Worm (Caenorhabditis elegans) whole organism, L4 larva: Measurements from ENCODE around the gene cyp-31A3.

ENCODE experiments used
- F10B5.3 ChIP-seq: sonication (generic microtip); optimal IDR thresholded peaks from 2 replicates; lab custom pipeline; 2016; ENCODE audit warnings: mild to moderate bottlenecking, missing genetic modification characterization, missing compliant biosample characterization
- F37D6.2 ChIP-seq: sonication (generic microtip); optimal IDR thresholded peaks from 2 replicates; lab custom pipeline; 2016; ENCODE audit warnings: mild to moderate bottlenecking, missing genetic modification characterization, missing compliant biosample characterization
- F44E2.7 ChIP-seq: fragments of 200-800 bp; sonication (Bioruptor generic); IDR thresholded peaks from 2 replicates; pipeline ENCODE4 v2.1.2; 2022; ENCODE audit warnings: missing genetic modification characterization, missing compliant biosample characterization
- F49E8.2 ChIP-seq: sonication (generic microtip); optimal IDR thresholded peaks from 2 replicates; lab custom pipeline; 2016; ENCODE audit warnings: missing compliant biosample characterization, mild to moderate bottlenecking, missing genetic modification characterization, borderline replicate concordance
- T20F7.1 ChIP-seq: fragments of 200-800 bp; sonication (Bioruptor generic); optimal IDR thresholded peaks from 2 replicates; lab custom pipeline; 2018; ENCODE audit warnings: mild to moderate bottlenecking, missing genetic modification characterization, missing compliant biosample characterization
- T26A8.4 ChIP-seq: fragments of 200-800 bp; sonication (Bioruptor generic); IDR thresholded peaks from 2 replicates; pipeline ENCODE4 v1.3.6; 2022; ENCODE audit warnings: missing genetic modification characterization, missing compliant biosample characterization
- Y105C5A.15 ChIP-seq: fragments of 200-800 bp; sonication (Bioruptor generic); IDR thresholded peaks from 2 replicates; pipeline ENCODE4 v1.3.6; 2022; ENCODE audit warnings: missing genetic modification characterization, missing compliant biosample characterization
- Y48G9A.11 ChIP-seq: fragments of 200-800 bp; sonication (Bioruptor generic); IDR thresholded peaks from 2 replicates; pipeline ENCODE4 v1.3.6; 2022; ENCODE audit warnings: missing genetic modification reagents, missing genetic modification characterization, missing compliant biosample characterization
- ZK337.2 ChIP-seq: fragments of 200-800 bp; sonication (Bioruptor generic); IDR thresholded peaks from 2 replicates; pipeline ENCODE4 v1.3.6; 2022; ENCODE audit warnings: missing genetic modification reagents, missing genetic modification characterization, missing compliant biosample characterization
- ZK546.5 ChIP-seq, 2 experiments: sonication (generic microtip); optimal IDR thresholded peaks; 2 replicates each; lab custom pipeline; 2017; ENCODE audit warnings: missing biosample characterization in 2 of 2, missing genetic modification characterization in 2 of 2
- aha-1 ChIP-seq: fragments of 150-350 bp; peaks from one replicate; lab custom pipeline; 2014; ENCODE audit warnings: missing biosample characterization, missing genetic modification characterization
- attf-4 ChIP-seq: sonication (generic microtip); optimal IDR thresholded peaks from 3 replicates; lab custom pipeline; 2017; ENCODE audit warnings: missing biosample characterization, missing genetic modification characterization
- ceh-20 ChIP-seq: fragments of 200-800 bp; sonication (Bioruptor generic); IDR thresholded peaks from 2 replicates; pipeline ENCODE4 v1.3.6; 2022; ENCODE audit warnings: missing genetic modification reagents, missing genetic modification characterization, missing compliant biosample characterization
- ceh-32 ChIP-seq: sonication (generic microtip); optimal IDR thresholded peaks from 2 replicates; lab custom pipeline; 2016; ENCODE audit warnings: mild to moderate bottlenecking, missing genetic modification characterization, missing compliant biosample characterization; ENCODE audit not compliant: poor library complexity
- daf-12 ChIP-seq: fragments of 150-350 bp; optimal IDR thresholded peaks from 2 replicates; lab custom pipeline; 2014; ENCODE audit warnings: missing biosample characterization, missing genetic modification reagents, missing genetic modification characterization
- daf-16 ChIP-seq, 3 experiments: sonication (generic microtip); optimal IDR thresholded peaks; 2 replicates each; lab custom pipeline; 2016 to 2017; ENCODE audit warnings: missing genetic modification characterization in 3 of 3, missing genetic modification reagents in 3 of 3, mild to moderate bottlenecking in 2 of 3, missing compliant biosample characterization in 2 of 3, missing biosample characterization in 1 of 3, moderate library complexity in 1 of 3
- daf-19 ChIP-seq: fragments of 200-800 bp; sonication (Bioruptor generic); conservative IDR thresholded peaks from 2 replicates; pipeline ENCODE4 v1.3.6; 2022; ENCODE audit warnings: missing genetic modification characterization, missing compliant biosample characterization
- dmd-6 ChIP-seq: fragments of 200-800 bp; sonication (Bioruptor generic); IDR thresholded peaks from 2 replicates; pipeline ENCODE4 v1.3.6; 2022; ENCODE audit warnings: missing genetic modification reagents, missing genetic modification characterization, missing compliant biosample characterization
- dmd-8 ChIP-seq: fragments of 200-800 bp; sonication (Bioruptor generic); IDR thresholded peaks from 2 replicates; pipeline ENCODE4 v1.3.6; 2022; ENCODE audit warnings: missing genetic modification characterization, missing compliant biosample characterization
- dmd-9 ChIP-seq: fragments of 200-800 bp; sonication (Bioruptor generic); IDR thresholded peaks from 2 replicates; pipeline ENCODE4 v1.3.6; 2022; ENCODE audit warnings: missing genetic modification reagents, missing genetic modification characterization, missing compliant biosample characterization
- dpl-1 ChIP-seq: fragments of 150-350 bp; optimal IDR thresholded peaks from 2 replicates; lab custom pipeline; 2014; ENCODE audit warnings: missing biosample characterization, missing genetic modification reagents, missing genetic modification characterization
- fkh-10 ChIP-seq: fragments of 150-350 bp; optimal IDR thresholded peaks from 2 replicates; lab custom pipeline; 2014; ENCODE audit warnings: missing biosample characterization, missing genetic modification reagents, missing genetic modification characterization
- hif-1 ChIP-seq, 2 experiments: sonication (generic microtip); optimal IDR thresholded peaks; 2 replicates each; lab custom pipeline; 2016 to 2017; ENCODE audit warnings: missing compliant biosample characterization in 2 of 2, missing genetic modification characterization in 2 of 2, missing genetic modification reagents in 2 of 2, missing genotype in 2 of 2, mild to moderate bottlenecking in 1 of 2
- hmg-1.1 ChIP-seq: fragments of 200-800 bp; sonication (Bioruptor generic); IDR thresholded peaks from 2 replicates; pipeline ENCODE4 v1.3.6; 2022; ENCODE audit warnings: missing genetic modification reagents, missing genetic modification characterization, missing compliant biosample characterization
- lin-29 ChIP-seq: fragments of 200-800 bp; sonication (Bioruptor generic); IDR thresholded peaks from 2 replicates; pipeline ENCODE4 v1.3.6; 2022; ENCODE audit warnings: missing genetic modification reagents, missing genetic modification characterization, missing compliant biosample characterization
- lin-38 ChIP-seq: fragments of 200-800 bp; sonication (Bioruptor generic); IDR thresholded peaks from 2 replicates; pipeline ENCODE4 v1.3.6; 2022; ENCODE audit warnings: missing genetic modification reagents, missing genetic modification characterization, missing compliant biosample characterization
- madf-9 ChIP-seq: fragments of 200-800 bp; sonication (Bioruptor generic); conservative IDR thresholded peaks from 2 replicates; pipeline ENCODE4 v1.3.6; 2022; ENCODE audit warnings: missing genetic modification reagents, missing genetic modification characterization, missing compliant biosample characterization
- mxl-2 ChIP-seq: fragments of 200-800 bp; sonication (Bioruptor generic); conservative IDR thresholded peaks from 2 replicates; pipeline ENCODE4 v1.3.6; 2022; ENCODE audit warnings: missing genetic modification reagents, missing genetic modification characterization, missing compliant biosample characterization
- nhr-111 ChIP-seq: fragments of 200-800 bp; sonication (Bioruptor generic); optimal IDR thresholded peaks from 2 replicates; lab custom pipeline; 2018; ENCODE audit warnings: mild to moderate bottlenecking, missing genetic modification characterization, missing compliant biosample characterization
- nhr-237 ChIP-seq: sonication (generic microtip); optimal IDR thresholded peaks from 2 replicates; lab custom pipeline; 2017; ENCODE audit warnings: missing biosample characterization, missing genetic modification characterization
- nhr-25 ChIP-seq: sonication (generic microtip); optimal IDR thresholded peaks from 2 replicates; lab custom pipeline; 2017; ENCODE audit warnings: missing genetic modification characterization, mild to moderate bottlenecking, missing compliant biosample characterization, antibody characterized with exemption, moderate library complexity, borderline replicate concordance; ENCODE audit not compliant: insufficient read depth
- nhr-28 ChIP-seq: fragments of 150-350 bp; optimal IDR thresholded peaks from 2 replicates; lab custom pipeline; 2014; ENCODE audit warnings: missing biosample characterization, missing genetic modification characterization
- nhr-41 ChIP-seq: fragments of 200-800 bp; sonication (Bioruptor generic); IDR thresholded peaks from 2 replicates; pipeline ENCODE4 v1.3.6; 2022; ENCODE audit warnings: missing genetic modification reagents, missing genetic modification characterization, missing compliant biosample characterization
- nhr-42 ChIP-seq: fragments of 200-800 bp; sonication (Bioruptor generic); IDR thresholded peaks from 2 replicates; pipeline ENCODE4 v1.3.6; 2022; ENCODE audit warnings: missing genetic modification characterization, missing compliant biosample characterization
- nhr-48 ChIP-seq: sonication (generic microtip); optimal IDR thresholded peaks from 2 replicates; lab custom pipeline; 2016; ENCODE audit warnings: mild to moderate bottlenecking, missing genetic modification characterization, missing compliant biosample characterization
- nhr-76 ChIP-seq: fragments of 150-350 bp; optimal IDR thresholded peaks from 2 replicates; lab custom pipeline; 2014; ENCODE audit warnings: missing biosample characterization, missing genetic modification characterization
- pha-4 ChIP-seq, 2 experiments: fragments of 150-350 bp in 1 of 2; fragments of 200-800 bp in 1 of 2; sonication (Bioruptor generic) in 1 of 2; IDR thresholded peaks in 1 of 2; optimal IDR thresholded peaks in 1 of 2; 2 replicates each; pipeline versions ENCODE4 v1.3.6 to Lab custom; 2014 to 2022; ENCODE audit warnings: missing genetic modification characterization in 2 of 2, missing genetic modification reagents in 2 of 2, missing biosample characterization in 1 of 2, missing compliant biosample characterization in 1 of 2
- sdz-12 ChIP-seq: fragments of 200-800 bp; sonication (Bioruptor generic); optimal IDR thresholded peaks from 2 replicates; lab custom pipeline; 2018; ENCODE audit warnings: mild to moderate bottlenecking, missing genetic modification characterization, missing compliant biosample characterization
- skn-1 ChIP-seq: fragments of 150-350 bp; optimal IDR thresholded peaks from 2 replicates; lab custom pipeline; 2014; ENCODE audit warnings: missing biosample characterization, missing genetic modification characterization
- snpc-1.2 ChIP-seq: fragments of 200-800 bp; sonication (Bioruptor generic); IDR thresholded peaks from 2 replicates; pipeline ENCODE4 v1.3.6; 2022; ENCODE audit warnings: missing genetic modification reagents, missing genetic modification characterization, missing compliant biosample characterization
- snpc-4 ChIP-seq: fragments of 150-350 bp; optimal IDR thresholded peaks from 2 replicates; lab custom pipeline; 2014; ENCODE audit warnings: missing biosample characterization, missing genetic modification characterization
- tag-97 ChIP-seq: fragments of 200-800 bp; sonication (Bioruptor generic); IDR thresholded peaks from 2 replicates; pipeline ENCODE4 v1.3.6; 2022; ENCODE audit warnings: missing genetic modification characterization, missing compliant biosample characterization
- tra-1 ChIP-seq: fragments of 200-800 bp; sonication (Bioruptor generic); IDR thresholded peaks from 2 replicates; pipeline ENCODE4 v1.3.6; 2022; ENCODE audit warnings: missing genetic modification reagents, missing genetic modification characterization, missing compliant biosample characterization
- zfp-3 ChIP-seq: fragments of 200-800 bp; sonication (Bioruptor generic); conservative IDR thresholded peaks from 2 replicates; pipeline ENCODE4 v1.3.6; 2022; ENCODE audit warnings: missing genetic modification reagents, missing genetic modification characterization, missing compliant biosample characterization
- zip-2 ChIP-seq: fragments of 150-350 bp; optimal IDR thresholded peaks from 2 replicates; lab custom pipeline; 2014; ENCODE audit warnings: missing biosample characterization, missing genetic modification characterization
- ztf-7 ChIP-seq: fragments of 150-350 bp; optimal IDR thresholded peaks from 2 replicates; lab custom pipeline; 2014; ENCODE audit warnings: missing biosample characterization, missing genetic modification characterization

Gene cyp-31A3

DNA sequence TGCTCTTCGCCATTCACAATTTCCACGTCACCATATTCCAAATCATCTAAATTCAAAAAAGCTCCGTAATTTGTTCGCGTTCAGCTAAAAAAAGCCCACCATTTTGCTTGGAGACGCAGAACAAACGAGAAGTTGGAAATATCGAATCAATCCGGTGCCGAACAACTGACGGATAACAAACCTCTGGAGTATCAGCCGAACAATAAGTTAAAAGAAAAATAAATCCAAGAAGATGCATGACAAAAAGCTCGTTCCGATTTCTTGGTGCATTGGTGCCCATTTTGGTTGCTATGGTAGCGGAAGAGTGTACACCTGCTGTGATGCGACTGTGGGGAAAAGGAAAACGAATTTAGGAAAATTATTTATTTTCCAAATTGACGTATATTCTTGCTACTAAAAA, 13.3 kb upstream of the cyp-31A3 start, which contains the start of gene tctn-1 (continued):
- peak in 1 of 2 experiments; percentile 22 for TF ChIP-seq daf-16 (GFP tag; optimal IDR thresholded peaks at IDR 0.05; lab: Kevin White, UChicago)
- TF ChIP-seq daf-16 (tag; optimal IDR thresholded peaks at IDR 0.05; lab: Kevin White, UChicago) = peak; percentile 21
- TF ChIP-seq T26A8.4 (GFP tag; lab: Robert Waterston, UW) = no peak
- 0 out of 2 replicates have a peak, but pooled peaks have one; percentile 16 for TF ChIP-seq madf-9 (GFP tag; lab: Robert Waterston, UW)
- no peak for TF ChIP-seq nhr-76 (tag; lab: Kevin White, UChicago)
- TF ChIP-seq dmd-8 (GFP tag; lab: Robert Waterston, UW) = 0 out of 2 replicates have a peak, but pooled peaks have one; percentile 15
- TF ChIP-seq aha-1 (tag; lab: Kevin White, UChicago) = peak; percentile 22
- TF ChIP-seq zfp-3 (GFP tag; lab: Robert Waterston, UW) = peak; percentile 18; the same call in 1 of the 2 replicates
- peak; percentile 23; the same call in 1 of the 2 replicates for TF ChIP-seq dmd-6 (GFP tag; lab: Robert Waterston, UW)

DNA sequence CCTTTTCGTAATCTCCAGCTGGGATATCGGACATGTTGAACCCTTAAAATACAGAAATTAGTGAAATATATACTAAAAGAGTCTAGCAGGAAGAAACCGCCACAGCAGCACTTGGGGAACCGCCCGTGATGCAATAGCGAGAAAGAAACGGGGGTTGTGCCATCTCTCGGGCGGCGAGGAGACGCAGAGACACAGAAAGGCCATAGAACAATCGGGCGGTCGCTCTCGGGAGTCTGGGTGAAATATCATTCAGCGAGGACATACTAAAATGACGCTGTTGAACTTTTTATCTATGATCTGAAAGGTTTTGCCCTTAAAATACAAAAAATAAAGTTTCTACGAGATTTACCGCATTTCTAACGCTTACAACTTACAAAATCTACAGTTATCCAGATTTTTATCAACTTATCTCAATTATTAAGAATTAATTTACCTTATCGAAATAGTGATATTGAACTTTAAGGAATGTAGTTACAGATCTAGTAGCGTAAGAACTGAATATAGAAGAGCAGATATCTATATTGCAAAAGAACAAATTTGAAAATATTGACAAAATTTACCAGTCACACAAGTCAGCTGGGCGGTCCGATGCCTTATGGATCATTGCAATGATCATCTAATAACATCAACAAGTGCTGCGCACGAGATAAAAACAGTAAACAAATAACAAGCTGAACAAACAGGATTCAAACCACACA, 12.3 kb upstream of the cyp-31A3 start, which contains the start of gene cyc-2.1:
Gene cyc-2.1, minus strand, starts transcription at position 605 of the 698 bp plus-strand sequence.
- TF ChIP-seq F37D6.2 (tag; lab: Kevin White, UChicago) (peak; percentile 1), F10B5.3 (no peak), skn-1 (tag; lab: Kevin White, UChicago) (no peak), dpl-1 (GFP tag; lab: Kevin White, UChicago) (peak; percentile 17), snpc-1.2 (GFP tag; lab: Robert Waterston, UW) (peak; percentile 82), daf-16 (GFP tag; optimal IDR thresholded peaks at IDR 0.05; lab: Kevin White, UChicago) (no peak), daf-16 (tag; optimal IDR thresholded peaks at IDR 0.05; lab: Kevin White, UChicago) (peak; percentile 44), Y48G9A.11 (GFP tag; lab: Robert Waterston, UW) (peak; percentile 28; the same call in 1 of the 2 replicates), zip-2 (tag; lab: Kevin White, UChicago) (no peak), dmd-6 (GFP tag; lab: Robert Waterston, UW) (peak; percentile 63), pha-4 (GFP tag; IDR thresholded peaks at IDR 0.05; lab: Robert Waterston, UW) (peak; percentile 65; the same call in 1 of the 2 replicates), pha-4 (tag; optimal IDR thresholded peaks at IDR 0.05; lab: Kevin White, UChicago) (no peak), T20F7.1 (peak; percentile 50), Y105C5A.15 (GFP tag; lab: Robert Waterston, UW) (peak; percentile 64), daf-19 (GFP tag; lab: Robert Waterston, UW) (peak; percentile 84; the same call in 1 of the 2 replicates), ztf-7 (tag; lab: Kevin White, UChicago) (no peak), nhr-42 (GFP tag; lab: Robert Waterston, UW) (no peak), hif-1 (tag; optimal IDR thresholded peaks at IDR 0.05; lab: Kevin White, UChicago) (no peak), tag-97 (no peak), fkh-10 (GFP tag; lab: Kevin White, UChicago) (no peak), attf-4 (tag; lab: Kevin White, UChicago) (no peak), ceh-32 (tag; lab: Kevin White, UChicago) (no peak), lin-29 (GFP tag; lab: Robert Waterston, UW) (no peak), hmg-1.1 (GFP tag; lab: Robert Waterston, UW) (peak; percentile 51; the same call in 1 of the 2 replicates), F44E2.7 (GFP tag; lab: Robert Waterston, UW) (0 out of 2 replicates have a peak, but pooled peaks have one; percentile 9), mxl-2 (GFP tag; lab: Robert Waterston, UW) (no peak), nhr-41 (GFP tag; lab: Robert Waterston, UW) (no peak), nhr-111 (no peak), lin-38 (GFP tag; lab: Robert Waterston, UW) (peak; percentile 79), ceh-20 (GFP tag; lab: Robert Waterston, UW) (no peak), nhr-237 (tag; lab: Kevin White, UChicago) (peak; percentile 21), tra-1 (GFP tag; lab: Robert Waterston, UW) (peak; percentile 10; the same call in 1 of the 2 replicates), snpc-4 (no peak), nhr-25 (no peak), ZK337.2 (GFP tag; lab: Robert Waterston, UW) (no peak), nhr-48 (tag; lab: Kevin White, UChicago) (peak; percentile 57), dmd-9 (no peak), F49E8.2 (tag; lab: Kevin White, UChicago) (peak; percentile 85), ZK546.5 (tag; optimal IDR thresholded peaks at IDR 0.05; lab: Kevin White, UChicago) (no peak), sdz-12 (GFP tag; lab: Kevin White, UChicago) (no peak), daf-12 (no peak), nhr-28 (peak; percentile 55)
